Worm (Caenorhabditis elegans) whole organism, early embryonic: Measurements from ENCODE around the gene K02E10.4.

Experiments used
- B0310.2 ChIP-seq: sonication (generic microtip); optimal IDR thresholded peaks from 2 replicates; lab custom pipeline; 2016; ENCODE audit warnings: mild to moderate bottlenecking, missing genetic modification characterization, missing compliant biosample characterization
- F13C5.2 ChIP-seq: sonication (generic microtip); optimal IDR thresholded peaks from 2 replicates; lab custom pipeline; 2017; ENCODE audit warnings: mild to moderate bottlenecking, missing genetic modification characterization, inconsistent platforms, missing compliant biosample characterization
- aly-1 ChIP-seq: sonication (generic microtip); optimal IDR thresholded peaks from 2 replicates; lab custom pipeline; 2016; ENCODE audit warnings: missing genetic modification characterization, missing compliant biosample characterization
- ama-1 ChIP-seq: fragments of 150-350 bp; optimal IDR thresholded peaks from 2 replicates; lab custom pipeline; 2014
- ceh-13 ChIP-seq: fragments of 200-800 bp; sonication (Bioruptor generic); optimal IDR thresholded peaks from 2 replicates; lab custom pipeline; 2018; ENCODE audit warnings: mild to moderate bottlenecking, missing genetic modification characterization, missing compliant biosample characterization
- ceh-36 ChIP-seq: sonication (generic microtip); optimal IDR thresholded peaks from 2 replicates; lab custom pipeline; 2016; ENCODE audit warnings: missing genetic modification characterization, inconsistent platforms, missing compliant biosample characterization
- ets-7 ChIP-seq: sonication (generic microtip); optimal IDR thresholded peaks from 2 replicates; lab custom pipeline; 2016; ENCODE audit warnings: missing genotype, missing genetic modification characterization, missing compliant biosample characterization
- flt-1 ChIP-seq: fragments of 200-800 bp; sonication (Bioruptor generic); IDR thresholded peaks from 2 replicates; pipeline ENCODE4 v1.3.6; 2022; ENCODE audit warnings: missing genetic modification characterization, missing compliant biosample characterization
- hmbx-1 ChIP-seq: sonication (generic microtip); optimal IDR thresholded peaks from 2 replicates; lab custom pipeline; 2016; ENCODE audit warnings: mild to moderate bottlenecking, missing genetic modification characterization, missing compliant biosample characterization
- hmg-4 ChIP-seq: fragments of 200-800 bp; sonication (Bioruptor generic); optimal IDR thresholded peaks from 2 replicates; lab custom pipeline; 2018; ENCODE audit warnings: mild to moderate bottlenecking, missing genetic modification characterization, missing compliant biosample characterization
- hnd-1 ChIP-seq: sonication (generic microtip); optimal IDR thresholded peaks from 2 replicates; lab custom pipeline; 2016; ENCODE audit warnings: missing genetic modification characterization, missing compliant biosample characterization
- pes-1 ChIP-seq: fragments of 200-800 bp; sonication (Bioruptor generic); IDR thresholded peaks from 2 replicates; pipeline ENCODE4 v1.3.6; 2022; ENCODE audit warnings: missing genetic modification reagents, missing genetic modification characterization, missing compliant biosample characterization
- scrt-1 ChIP-seq: fragments of 200-800 bp; sonication (Bioruptor generic); IDR thresholded peaks from 2 replicates; pipeline ENCODE4 v1.3.6; 2022; ENCODE audit warnings: missing genetic modification characterization, missing compliant biosample characterization
- sea-1 ChIP-seq: fragments of 200-800 bp; sonication (Bioruptor generic); conservative IDR thresholded peaks from 2 replicates; pipeline ENCODE4 v1.3.6; 2022; ENCODE audit warnings: missing genetic modification characterization, missing compliant biosample characterization
- tbx-11 ChIP-seq: fragments of 200-800 bp; sonication (Bioruptor generic); IDR thresholded peaks from 2 replicates; pipeline ENCODE4 v1.3.6; 2022; ENCODE audit warnings: missing genetic modification characterization, missing compliant biosample characterization
- tbx-37 ChIP-seq: fragments of 200-800 bp; sonication (Bioruptor generic); conservative IDR thresholded peaks from 2 replicates; pipeline ENCODE4 v1.3.6; 2022; ENCODE audit warnings: missing genetic modification reagents, missing genetic modification characterization, missing compliant biosample characterization
- tra-4 ChIP-seq: sonication (generic microtip); optimal IDR thresholded peaks from 2 replicates; lab custom pipeline; 2017; ENCODE audit warnings: missing genetic modification characterization, missing compliant biosample characterization

The K02E10.4 gene

ce11 chrX:2464064-2464463, 19.0 kb upstream of the K02E10.4 start:
- no peak for TF ChIP-seq tbx-11 (GFP tag; lab: Robert Waterston, UW)
- no peak for TF ChIP-seq ceh-13 (GFP tag; lab: Kevin White, UChicago)
- no peak for TF ChIP-seq scrt-1
- no peak for TF ChIP-seq hmg-4 (GFP tag; lab: Kevin White, UChicago)
- TF ChIP-seq ceh-36 (tag; lab: Kevin White, UChicago) = no peak
- TF ChIP-seq tbx-37 = no peak
- TF ChIP-seq flt-1 (GFP tag; lab: Robert Waterston, UW) = no peak
- TF ChIP-seq ets-7 (tag; lab: Kevin White, UChicago) = no peak
- TF ChIP-seq pes-1 (GFP tag; lab: Robert Waterston, UW) = no peak
- TF ChIP-seq sea-1 (GFP tag; lab: Robert Waterston, UW) = no peak
- TF ChIP-seq B0310.2 (tag; lab: Kevin White, UChicago) = no peak

ce11 chrX:2471303-2471702, 11.8 kb upstream of the K02E10.4 start, which contains the start of gene R04B3.1:
TSS of gene R04B3.1 (minus strand) at chrX:2471403.
- TF ChIP-seq pes-1 (GFP tag; lab: Robert Waterston, UW) = no peak
- no peak for TF ChIP-seq hnd-1
- TF ChIP-seq ceh-13 (GFP tag; lab: Kevin White, UChicago) = no peak
- no peak for TF ChIP-seq sea-1 (GFP tag; lab: Robert Waterston, UW)
- TF ChIP-seq hmg-4 (GFP tag; lab: Kevin White, UChicago) = no peak
- no peak for TF ChIP-seq tbx-37
- TF ChIP-seq flt-1 (GFP tag; lab: Robert Waterston, UW) = no peak
- no peak for TF ChIP-seq F13C5.2
- no peak for TF ChIP-seq tra-4 (tag; lab: Kevin White, UChicago)
- TF ChIP-seq ama-1 (lab: Kevin White, UChicago) = no peak
- TF ChIP-seq ets-7 (tag; lab: Kevin White, UChicago) = no peak
- no peak for TF ChIP-seq aly-1 (tag; lab: Kevin White, UChicago)
- no peak for TF ChIP-seq ceh-36 (tag; lab: Kevin White, UChicago)
- TF ChIP-seq B0310.2 (tag; lab: Kevin White, UChicago) = no peak
- no peak for TF ChIP-seq hmbx-1
- no peak for TF ChIP-seq scrt-1
- no peak for TF ChIP-seq tbx-11 (GFP tag; lab: Robert Waterston, UW)

ce11 chrX:2473618-2474017, 9.4 kb upstream of the K02E10.4 start, which contains the start of gene R04B3.2:
TSS of gene R04B3.2 (minus strand) at chrX:2473718.
- TF ChIP-seq pes-1 (GFP tag; lab: Robert Waterston, UW) (no peak), sea-1 (GFP tag; lab: Robert Waterston, UW) (no peak), aly-1 (tag; lab: Kevin White, UChicago) (no peak), scrt-1 (no peak), hnd-1 (no peak), ama-1 (lab: Kevin White, UChicago) (no peak), tra-4 (tag; lab: Kevin White, UChicago) (no peak), hmg-4 (GFP tag; lab: Kevin White, UChicago) (no peak), flt-1 (GFP tag; lab: Robert Waterston, UW) (no peak), B0310.2 (tag; lab: Kevin White, UChicago) (no peak), ceh-36 (tag; lab: Kevin White, UChicago) (no peak), tbx-11 (GFP tag; lab: Robert Waterston, UW) (no peak), hmbx-1 (no peak), ets-7 (tag; lab: Kevin White, UChicago) (no peak), F13C5.2 (no peak)

ce11 chrX:2475873-2476272, 7.2 kb upstream of the K02E10.4 start, which contains the start of gene R04B3.3:
TSS of gene R04B3.3 (minus strand) at chrX:2475973.
- TF ChIP-seq ceh-13 (GFP tag; lab: Kevin White, UChicago) (no peak), hmg-4 (GFP tag; lab: Kevin White, UChicago) (no peak), B0310.2 (tag; lab: Kevin White, UChicago) (no peak), hnd-1 (no peak), pes-1 (GFP tag; lab: Robert Waterston, UW) (no peak), F13C5.2 (no peak), ama-1 (lab: Kevin White, UChicago) (no peak)

- no peak for TF ChIP-seq sea-1 (GFP tag; lab: Robert Waterston, UW)
- no peak for TF ChIP-seq hmg-4 (GFP tag; lab: Kevin White, UChicago)
- TF ChIP-seq tbx-11 (GFP tag; lab: Robert Waterston, UW) = no peak
- no peak for TF ChIP-seq aly-1 (tag; lab: Kevin White, UChicago)
- no peak for TF ChIP-seq F13C5.2
- no peak for TF ChIP-seq B0310.2 (tag; lab: Kevin White, UChicago)
These were observed 4.2 kb upstream of the K02E10.4 start, which contains the start of gene K02E10.5 for ce11 chrX:2478823-2479222. TSS of gene K02E10.5 (minus strand) at chrX:2478923.

ce11 chrX:2482622-2483021, 441 bp upstream of the K02E10.4 start, which contains the start of gene K02E10.6:
TSS of gene K02E10.6 (minus strand) at chrX:2482770.
- no peak for TF ChIP-seq ceh-36 (tag; lab: Kevin White, UChicago)
- TF ChIP-seq scrt-1 = no peak
- no peak for TF ChIP-seq pes-1 (GFP tag; lab: Robert Waterston, UW)
- TF ChIP-seq tbx-11 (GFP tag; lab: Robert Waterston, UW) = no peak
- TF ChIP-seq ets-7 (tag; lab: Kevin White, UChicago) = no peak
- TF ChIP-seq F13C5.2 = no peak
- TF ChIP-seq hmbx-1 = no peak
- no peak for TF ChIP-seq tbx-37
- TF ChIP-seq tra-4 (tag; lab: Kevin White, UChicago) = no peak
- TF ChIP-seq flt-1 (GFP tag; lab: Robert Waterston, UW) = no peak
- no peak for TF ChIP-seq aly-1 (tag; lab: Kevin White, UChicago)
- TF ChIP-seq sea-1 (GFP tag; lab: Robert Waterston, UW) = no peak
- TF ChIP-seq hmg-4 (GFP tag; lab: Kevin White, UChicago) = no peak
- no peak for TF ChIP-seq ceh-13 (GFP tag; lab: Kevin White, UChicago)
- TF ChIP-seq hnd-1 = no peak
- TF ChIP-seq ama-1 (lab: Kevin White, UChicago) = no peak
- no peak for TF ChIP-seq B0310.2 (tag; lab: Kevin White, UChicago)

ce11 chrX:2488526-2489098, 5.5 kb downstream of the K02E10.4 start, which contains the start of gene hid-1:
TSS of gene hid-1 (plus strand) at chrX:2489048.
- TF ChIP-seq hmg-4 (GFP tag; lab: Kevin White, UChicago) (peak; percentile 41), B0310.2 (tag; lab: Kevin White, UChicago) (peak; percentile 4), ets-7 (tag; lab: Kevin White, UChicago) (no peak), pes-1 (GFP tag; lab: Robert Waterston, UW) (0 out of 2 replicates have a peak, but pooled peaks have one; percentile 12)
